Worm (Caenorhabditis elegans) whole organism, L1 larva: ENCODE measurements around the gene F44F4.15.
"Not testable (repeated sequence)": the region's sequence is repeated elsewhere in the genome, so short reads cannot be mapped to it uniquely, and the experiment has no call there.

ENCODE experiments used
- Y116A8C.19 ChIP-seq: sonication (generic microtip); optimal IDR thresholded peaks from 2 replicates; lab custom pipeline; 2016; ENCODE audit warnings: missing compliant biosample characterization, missing genetic modification characterization, borderline replicate concordance
- alr-1 ChIP-seq: fragments of 200-800 bp; sonication (Bioruptor generic); optimal IDR thresholded peaks from 2 replicates; lab custom pipeline; 2018; ENCODE audit warnings: borderline replicate concordance, mild to moderate bottlenecking, missing genetic modification characterization, missing compliant biosample characterization
- blmp-1 ChIP-seq: fragments of 150-350 bp; optimal IDR thresholded peaks from 2 replicates; lab custom pipeline; 2014; ENCODE audit warnings: missing biosample characterization, missing genetic modification characterization
- ceh-63 ChIP-seq: fragments of 200-800 bp; sonication (Bioruptor generic); optimal IDR thresholded peaks from 2 replicates; lab custom pipeline; 2018; ENCODE audit warnings: mild to moderate bottlenecking, missing genetic modification characterization, missing compliant biosample characterization
- ceh-88 ChIP-seq: fragments of 200-800 bp; sonication (Bioruptor generic); IDR thresholded peaks from 2 replicates; pipeline ENCODE4 v1.3.6; 2022; ENCODE audit warnings: missing genetic modification characterization, missing compliant biosample characterization
- ceh-90 ChIP-seq: sonication (generic microtip); optimal IDR thresholded peaks from 2 replicates; lab custom pipeline; 2016; ENCODE audit warnings: missing genetic modification characterization, missing compliant biosample characterization
- dpl-1 ChIP-seq, 3 experiments: fragments of 150-350 bp in 2 of 3; sonication (generic microtip) in 1 of 3; optimal IDR thresholded peaks; 2 replicates each; lab custom pipeline; 2014 to 2017; ENCODE audit warnings: missing biosample characterization in 3 of 3, missing genetic modification characterization in 3 of 3, missing genetic modification reagents in 3 of 3
- dsc-1 ChIP-seq: sonication (generic microtip); optimal IDR thresholded peaks from 2 replicates; lab custom pipeline; 2016; ENCODE audit warnings: mild to moderate bottlenecking, missing genetic modification characterization, missing compliant biosample characterization
- efl-3 ChIP-seq: fragments of 200-800 bp; sonication (Bioruptor generic); optimal IDR thresholded peaks from 2 replicates; lab custom pipeline; 2018; ENCODE audit warnings: mild to moderate bottlenecking, missing genetic modification characterization, missing compliant biosample characterization
- egl-13 ChIP-seq: sonication (generic microtip); optimal IDR thresholded peaks from 2 replicates; lab custom pipeline; 2016; ENCODE audit warnings: missing genotype, missing genetic modification reagents, missing genetic modification characterization, missing compliant biosample characterization
- elt-3 ChIP-seq, 6 experiments: fragments of 150-350 bp in 1 of 6; sonication (generic microtip); optimal IDR thresholded peaks; 2 replicates each; lab custom pipeline; 2017 to 2018; ENCODE audit warnings: missing biosample characterization in 6 of 6, missing genetic modification characterization in 6 of 6, inconsistent platforms in 1 of 6
- fkh-10 ChIP-seq: sonication (generic microtip); optimal IDR thresholded peaks from 2 replicates; lab custom pipeline; 2017; ENCODE audit warnings: missing biosample characterization, missing genetic modification reagents, missing genetic modification characterization
- fkh-4 ChIP-seq: sonication (generic microtip); optimal IDR thresholded peaks from 2 replicates; lab custom pipeline; 2016; ENCODE audit warnings: missing compliant biosample characterization, missing genetic modification characterization, borderline replicate concordance
- irx-1 ChIP-seq: sonication (generic microtip); optimal IDR thresholded peaks from 2 replicates; lab custom pipeline; 2016; ENCODE audit warnings: missing genetic modification characterization, missing compliant biosample characterization
- lin-13 ChIP-seq: fragments of 150-350 bp; optimal IDR thresholded peaks from 2 replicates; lab custom pipeline; 2014; ENCODE audit warnings: missing biosample characterization, missing genetic modification reagents, missing genetic modification characterization
- lin-14 ChIP-seq: fragments of 200-800 bp; sonication (Bioruptor generic); optimal IDR thresholded peaks from 2 replicates; lab custom pipeline; 2018; ENCODE audit warnings: mild to moderate bottlenecking, missing genetic modification characterization, moderate library complexity, missing compliant biosample characterization
- lsy-2 ChIP-seq, 2 experiments: fragments of 150-350 bp; optimal IDR thresholded peaks; 2 replicates each; lab custom pipeline; 2014; ENCODE audit warnings: missing biosample characterization in 2 of 2, missing genetic modification characterization in 2 of 2
- mdl-1 ChIP-seq, 2 experiments: fragments of 150-350 bp; optimal IDR thresholded peaks; 2 replicates each; lab custom pipeline; 2014 to 2017; ENCODE audit warnings: missing biosample characterization in 2 of 2, missing genetic modification characterization in 2 of 2, inconsistent platforms in 1 of 2
- nhr-11 ChIP-seq: fragments of 150-350 bp; optimal IDR thresholded peaks from 2 replicates; lab custom pipeline; 2014; ENCODE audit warnings: missing biosample characterization, missing genetic modification characterization
- nhr-12 ChIP-seq: sonication (generic microtip); optimal IDR thresholded peaks from 2 replicates; lab custom pipeline; 2017; ENCODE audit warnings: missing biosample characterization, missing genetic modification characterization
- nhr-20 ChIP-seq: sonication (generic microtip); optimal IDR thresholded peaks from 2 replicates; lab custom pipeline; 2016; ENCODE audit warnings: mild to moderate bottlenecking, missing genetic modification characterization, missing compliant biosample characterization
- nhr-237 ChIP-seq: fragments of 150-350 bp; optimal IDR thresholded peaks from 2 replicates; lab custom pipeline; 2014; ENCODE audit warnings: missing biosample characterization, missing genetic modification characterization
- nhr-77 ChIP-seq: fragments of 150-350 bp; optimal IDR thresholded peaks from 2 replicates; lab custom pipeline; 2014; ENCODE audit warnings: missing biosample characterization, missing genetic modification characterization
- nhr-84 ChIP-seq: sonication (generic microtip); optimal IDR thresholded peaks from 2 replicates; lab custom pipeline; 2017; ENCODE audit warnings: missing biosample characterization, missing genetic modification characterization
- pag-3 ChIP-seq: sonication (generic microtip); optimal IDR thresholded peaks from 2 replicates; lab custom pipeline; 2017; ENCODE audit warnings: missing genetic modification characterization, mild to moderate bottlenecking, missing compliant biosample characterization, antibody characterized with exemption, borderline replicate concordance; ENCODE audit not compliant: insufficient read depth
- pax-3 ChIP-seq: fragments of 200-800 bp; sonication (Bioruptor generic); optimal IDR thresholded peaks from 2 replicates; lab custom pipeline; 2018; ENCODE audit warnings: mild to moderate bottlenecking, missing genetic modification characterization, moderate library complexity, missing compliant biosample characterization
- pqm-1 ChIP-seq: sonication (generic microtip); optimal IDR thresholded peaks from 3 replicates; lab custom pipeline; 2017; ENCODE audit warnings: missing biosample characterization, missing genetic modification characterization
- skn-1 ChIP-seq: fragments of 150-350 bp; optimal IDR thresholded peaks from 2 replicates; lab custom pipeline; 2014; ENCODE audit warnings: missing biosample characterization, missing genetic modification characterization
- sox-4 ChIP-seq: sonication (generic microtip); optimal IDR thresholded peaks from 2 replicates; lab custom pipeline; 2016; ENCODE audit warnings: missing genetic modification characterization, missing compliant biosample characterization
- swsn-7 ChIP-seq: sonication (generic microtip); optimal IDR thresholded peaks from 2 replicates; lab custom pipeline; 2016; ENCODE audit warnings: missing genetic modification characterization, missing compliant biosample characterization
- tlp-1 ChIP-seq: fragments of 150-350 bp; optimal IDR thresholded peaks from 2 replicates; lab custom pipeline; 2014; ENCODE audit warnings: missing biosample characterization, missing genetic modification characterization
- unc-130 ChIP-seq: fragments of 150-350 bp; optimal IDR thresholded peaks from 2 replicates; lab custom pipeline; 2017; ENCODE audit warnings: missing biosample characterization, missing genetic modification characterization, inconsistent platforms
- vab-15 ChIP-seq: sonication (generic microtip); optimal IDR thresholded peaks from 2 replicates; lab custom pipeline; 2017; ENCODE audit warnings: missing genotype, mild to moderate bottlenecking, missing genetic modification characterization, missing compliant biosample characterization
- zag-1 ChIP-seq: fragments of 150-350 bp; optimal IDR thresholded peaks from 2 replicates; lab custom pipeline; 2014; ENCODE audit warnings: missing biosample characterization, missing genetic modification characterization
- ztf-4 ChIP-seq: fragments of 150-350 bp; optimal IDR thresholded peaks from 2 replicates; lab custom pipeline; 2014; ENCODE audit warnings: missing biosample characterization, missing genetic modification characterization

F44F4.15 gene

DNA sequence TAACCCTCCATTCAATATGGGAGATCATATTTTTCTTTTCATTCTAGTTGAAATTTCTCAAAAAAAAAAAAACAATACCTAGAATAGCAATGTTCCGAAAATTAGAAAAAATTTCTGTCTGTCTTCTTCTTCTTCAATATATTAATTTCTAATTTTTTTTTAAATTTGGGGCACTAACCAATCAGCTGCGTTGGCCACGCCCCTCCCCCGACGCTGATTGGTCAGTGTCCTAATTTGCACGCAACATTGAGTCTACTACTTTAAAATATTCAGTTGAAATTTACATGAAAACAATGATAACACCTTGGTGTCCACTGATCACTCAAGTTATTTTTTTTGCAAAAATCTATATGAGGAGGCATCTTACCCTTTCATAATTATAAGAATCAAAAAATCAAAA is 18.5 kb upstream of the F44F4.15 start:
- TF ChIP-seq nhr-237 (tag; lab: Kevin White, UChicago) = no peak
- TF ChIP-seq unc-130 (tag; lab: Kevin White, UChicago) = no peak
- no peak for TF ChIP-seq alr-1
- TF ChIP-seq tlp-1 (tag; lab: Kevin White, UChicago) = no peak
- no peak for TF ChIP-seq swsn-7 (tag; lab: Kevin White, UChicago)
- no peak for TF ChIP-seq pax-3 (tag; lab: Kevin White, UChicago)
- TF ChIP-seq dpl-1 (GFP tag; optimal IDR thresholded peaks at IDR 0.05; lab: Kevin White, UChicago) = no peak
- TF ChIP-seq ceh-88 (GFP tag; lab: Robert Waterston, UW) = no peak
- no peak for TF ChIP-seq nhr-20
- TF ChIP-seq mdl-1 (tag; optimal IDR thresholded peaks at IDR 0.05; lab: Kevin White, UChicago) = no peak
- TF ChIP-seq pag-3 (tag; lab: Kevin White, UChicago) = no peak
- TF ChIP-seq nhr-84 (tag; lab: Kevin White, UChicago) = no peak

- TF ChIP-seq ceh-63 = no peak
- no peak for TF ChIP-seq efl-3
- no peak for TF ChIP-seq nhr-11 (tag; lab: Kevin White, UChicago)
- no peak for TF ChIP-seq ztf-4 (tag; lab: Kevin White, UChicago)
- no peak for TF ChIP-seq fkh-10 (GFP tag; lab: Kevin White, UChicago)
- peak; percentile 93 for TF ChIP-seq dsc-1 (tag; lab: Kevin White, UChicago)
- no peak for TF ChIP-seq elt-3 (tag; optimal IDR thresholded peaks at IDR 0.05; lab: Kevin White, UChicago)
- TF ChIP-seq zag-1 = no peak
- TF ChIP-seq egl-13 (tag; lab: Kevin White, UChicago) = no peak
- peak; percentile 63 for TF ChIP-seq fkh-4
- TF ChIP-seq skn-1 (tag; lab: Kevin White, UChicago) = no peak
- no peak for TF ChIP-seq sox-4 (tag; lab: Kevin White, UChicago)
Observed at ce11 chrII:10898998-10899397, 15.5 kb upstream of the F44F4.15 start.

DNA sequence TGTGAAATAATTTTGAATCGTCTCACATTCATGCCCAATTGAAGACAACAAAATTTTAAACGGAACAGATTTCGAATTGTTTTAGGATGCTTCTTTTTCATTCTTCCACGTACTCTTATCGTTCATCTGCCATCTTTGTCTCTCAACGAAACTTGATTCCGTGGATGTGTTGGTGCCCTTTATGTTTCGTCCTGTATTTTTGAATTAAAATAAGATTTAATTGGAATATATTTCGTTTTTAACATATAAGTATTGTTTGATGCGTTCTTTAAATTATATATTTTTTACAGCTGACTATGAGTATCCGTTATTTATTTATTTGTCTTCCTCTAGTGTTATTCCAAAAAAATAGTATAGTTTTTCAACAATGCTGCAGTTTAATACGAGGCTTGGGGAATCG is 12.4 kb upstream of the F44F4.15 start, which contains the start of gene gly-1:
Gene gly-1 (minus strand): TSS at position 101 of the 400 bp plus-strand sequence.
- TF ChIP-seq lsy-2 (tag; optimal IDR thresholded peaks at IDR 0.05; lab: Kevin White, UChicago) = no peak
- no peak for TF ChIP-seq egl-13 (tag; lab: Kevin White, UChicago)
- no peak for TF ChIP-seq lin-13 (GFP tag; lab: Kevin White, UChicago)
- TF ChIP-seq swsn-7 (tag; lab: Kevin White, UChicago) = no peak
- TF ChIP-seq ceh-90 = no peak
- TF ChIP-seq lin-14 (GFP tag; lab: Kevin White, UChicago) = no peak
- TF ChIP-seq pag-3 (tag; lab: Kevin White, UChicago) = no peak
- no peak for TF ChIP-seq nhr-12
- TF ChIP-seq alr-1 = no peak
- TF ChIP-seq blmp-1 (tag; lab: Kevin White, UChicago) = no peak
- TF ChIP-seq zag-1 = no peak
- TF ChIP-seq vab-15 (tag; lab: Kevin White, UChicago) = no peak
- no peak for TF ChIP-seq irx-1 (tag; lab: Kevin White, UChicago)
- TF ChIP-seq pqm-1 = no peak
- no peak for TF ChIP-seq dsc-1 (tag; lab: Kevin White, UChicago)
- no peak for TF ChIP-seq Y116A8C.19 (tag; lab: Kevin White, UChicago)

ce11 chrII:10904379-10904778 is 10.1 kb upstream of the F44F4.15 start, which contains the start of gene sra-12:
sra-12 (minus strand) TSS chrII:10904479.
- TF ChIP-seq nhr-77, ztf-4, vab-15 (tag; lab: Kevin White, UChicago): not testable (repeated sequence)
- TF ChIP-seq, all 84 proteins: peak for 0; not testable (repeated sequence) for 84
